Worm (Caenorhabditis elegans) whole organism, L4 larva: ENCODE measurements around the gene C02F5.5.

Source experiments
- ZK546.5 ChIP-seq, 2 experiments: sonication (generic microtip); optimal IDR thresholded peaks; 2 replicates each; lab custom pipeline; 2017; ENCODE audit warnings: missing biosample characterization in 2 of 2, missing genetic modification characterization in 2 of 2
- ceh-32 ChIP-seq: sonication (generic microtip); optimal IDR thresholded peaks from 2 replicates; lab custom pipeline; 2016; ENCODE audit warnings: mild to moderate bottlenecking, missing genetic modification characterization, missing compliant biosample characterization; ENCODE audit not compliant: poor library complexity
- lin-13 ChIP-seq: fragments of 150-350 bp; optimal IDR thresholded peaks from 2 replicates; lab custom pipeline; 2014; ENCODE audit warnings: missing biosample characterization, missing genetic modification reagents, missing genetic modification characterization
- lin-39 ChIP-seq: fragments of 150-350 bp; optimal IDR thresholded peaks from 2 replicates; lab custom pipeline; 2014; ENCODE audit warnings: missing biosample characterization, missing genetic modification reagents, missing genetic modification characterization
- zip-2 ChIP-seq: fragments of 150-350 bp; optimal IDR thresholded peaks from 2 replicates; lab custom pipeline; 2014; ENCODE audit warnings: missing biosample characterization, missing genetic modification characterization
- ztf-11 ChIP-seq: fragments of 150-350 bp; optimal IDR thresholded peaks from 2 replicates; lab custom pipeline; 2014; ENCODE audit warnings: missing biosample characterization, missing genetic modification characterization

DNA sequence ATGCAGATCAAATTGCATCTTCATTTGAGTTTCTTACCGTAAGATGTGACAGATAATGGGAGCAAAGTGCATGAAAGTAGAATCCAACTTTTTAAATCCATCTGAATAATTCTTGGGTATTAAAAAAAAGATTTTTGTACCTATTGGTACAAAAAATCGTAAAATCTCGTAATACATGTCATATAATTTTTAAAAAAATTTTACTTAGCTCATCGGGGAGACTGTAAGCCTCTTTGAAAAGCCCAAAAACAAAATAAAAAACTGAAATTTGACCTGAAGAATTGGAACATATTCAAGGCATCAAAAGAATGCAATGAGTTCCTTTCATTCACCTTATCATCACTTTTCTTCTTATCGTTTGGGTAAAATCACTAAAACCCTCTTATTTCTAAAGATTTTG, 39.9 kb downstream of the C02F5.5 start, which contains the start of gene clec-160:
- TF ChIP-seq lin-13 (GFP tag; lab: Kevin White, UChicago) (no peak), zip-2 (no peak), ztf-11 (no peak), lin-39 (tag; lab: Kevin White, UChicago) (no peak), ceh-32 (tag; lab: Kevin White, UChicago) (no peak), ZK546.5 (tag; optimal IDR thresholded peaks at IDR 0.05; lab: Kevin White, UChicago) (no peak)
